Worm (Caenorhabditis elegans) whole organism, early embryonic: Measurements from ENCODE around the gene nkcc-1.

Experiments
- ceh-13 ChIP-seq: fragments of 200-800 bp; sonication (Bioruptor generic); optimal IDR thresholded peaks from 2 replicates; lab custom pipeline; 2018; ENCODE audit warnings: mild to moderate bottlenecking, missing genetic modification characterization, missing compliant biosample characterization
- flt-1 ChIP-seq: fragments of 200-800 bp; sonication (Bioruptor generic); IDR thresholded peaks from 2 replicates; pipeline ENCODE4 v1.3.6; 2022; ENCODE audit warnings: missing genetic modification characterization, missing compliant biosample characterization

ce11 chrIV:14071466-14071865 is 52.4 kb downstream of the nkcc-1 start, which contains the start of gene ccar-1:
- no peak for TF ChIP-seq flt-1 (GFP tag; lab: Robert Waterston, UW)
- no peak for TF ChIP-seq ceh-13 (GFP tag; lab: Kevin White, UChicago)
